Worm (Caenorhabditis elegans) whole organism, dauer: ENCODE results near the gene K08F8.15.

Experiments used
- unc-62 ChIP-seq: sonication (generic microtip); optimal IDR thresholded peaks from 2 replicates; lab custom pipeline; 2017; ENCODE audit warnings: missing biosample characterization, missing genetic modification reagents, missing genetic modification characterization

K08F8.15 gene

DNA sequence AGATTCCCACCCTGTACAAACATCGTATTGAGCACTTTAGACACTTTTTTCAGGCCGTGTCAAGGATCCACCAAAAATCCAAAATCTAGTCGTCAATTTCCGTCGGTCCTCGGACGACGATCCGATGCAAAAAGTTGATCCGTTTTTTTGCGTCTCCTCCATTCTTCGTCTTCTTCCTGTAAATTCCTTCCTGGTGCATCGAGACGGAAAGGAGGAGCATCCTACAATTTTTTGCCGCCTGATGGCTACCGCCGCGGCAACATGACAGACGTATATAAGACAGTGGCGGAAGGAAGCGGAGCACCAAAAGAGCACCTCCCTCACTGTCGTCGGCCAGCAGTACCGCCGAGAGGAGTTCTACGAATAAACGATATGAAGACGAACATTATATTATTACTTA is 34.2 kb downstream of the K08F8.15 start, which contains the start of gene appg-2:
TSS of gene appg-2 (plus strand) at position 301 of the 400 bp plus-strand sequence.
- no peak for TF ChIP-seq unc-62

DNA sequence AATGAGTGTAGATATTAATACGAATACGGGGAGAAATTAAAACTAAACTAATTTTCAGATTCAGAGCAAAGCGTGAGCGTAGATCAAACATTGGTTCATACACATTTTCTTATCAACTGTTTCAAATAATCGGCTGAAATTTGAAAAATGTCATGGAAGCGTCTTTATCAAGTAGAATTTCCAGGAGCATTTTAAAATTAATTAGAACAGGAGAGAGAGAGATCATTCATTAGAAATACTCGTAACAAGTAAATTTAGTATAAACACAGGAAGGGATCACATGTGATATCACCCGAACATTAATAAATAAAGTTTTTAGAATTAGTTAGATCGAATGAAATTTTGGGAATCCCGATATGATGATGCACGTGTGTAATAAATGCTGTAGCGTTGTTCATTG is 40.3 kb downstream of the K08F8.15 start, which contains the start of gene pho-13:
TSS of gene pho-13 (minus strand) at position 101 of the 400 bp plus-strand sequence.
- no peak for TF ChIP-seq unc-62

DNA sequence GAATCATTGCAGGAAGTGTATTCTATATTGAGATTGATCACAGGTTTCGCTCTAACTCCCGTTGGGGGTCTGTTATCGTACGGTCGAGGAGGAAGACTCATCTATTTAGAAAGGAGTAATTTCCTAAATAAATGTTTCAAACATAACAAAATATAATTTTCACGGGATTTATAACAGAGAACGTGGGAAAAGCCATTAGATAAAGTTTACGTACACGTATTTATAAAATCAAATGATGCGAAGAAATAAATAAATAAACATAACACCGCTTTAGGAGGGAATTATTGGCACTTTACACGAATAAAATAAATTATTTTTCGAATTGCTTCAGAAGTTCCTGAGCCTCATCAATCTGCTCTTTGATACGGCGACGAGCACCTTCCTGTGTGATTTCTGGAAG is 41.9 kb downstream of the K08F8.15 start, which contains the start of gene F07H5.10:
TSS of gene F07H5.10 (minus strand) at position 101 of the 400 bp plus-strand sequence.
- TF ChIP-seq unc-62, result no peak

DNA sequence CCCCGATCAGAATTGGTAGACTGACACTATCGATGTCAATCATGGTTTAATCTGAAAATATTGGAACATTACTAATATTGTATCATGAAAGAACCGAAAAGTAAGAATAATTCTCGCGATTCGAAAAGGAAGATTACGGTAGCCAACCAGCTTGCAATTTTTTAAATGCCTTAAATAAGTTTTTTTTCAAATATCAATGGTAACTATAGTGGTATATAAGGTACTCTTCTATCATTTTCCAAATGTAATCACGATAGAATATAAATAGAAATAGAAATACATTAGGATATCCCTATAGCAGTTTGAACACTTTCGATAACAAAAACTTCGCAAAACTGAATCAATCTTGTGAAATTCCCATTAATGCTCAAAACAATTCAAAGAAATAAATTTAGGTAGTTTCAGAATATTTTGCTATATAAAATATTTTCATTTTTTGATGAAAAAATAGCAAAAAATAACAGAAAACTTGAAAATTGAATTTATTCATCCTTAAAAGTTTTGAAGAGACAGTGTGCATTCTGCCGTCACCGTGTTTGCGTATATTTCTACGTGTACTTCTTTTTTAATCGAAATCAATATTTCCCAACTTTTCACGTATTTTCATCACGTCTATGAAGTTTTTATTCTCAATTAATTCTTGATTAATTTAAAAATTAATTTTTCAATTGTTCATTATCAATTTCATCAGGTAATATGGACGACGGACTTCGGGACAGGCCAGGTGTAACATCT is 44.2 kb downstream of the K08F8.15 start, which contains the start of the genes F46C5.9 and rer-1:
TSS of gene F46C5.9 (minus strand) at position 51 of the 735 bp plus-strand sequence.
TSS of gene rer-1 (plus strand) at position 692 of the 735 bp plus-strand sequence.
- no peak for TF ChIP-seq unc-62

DNA sequence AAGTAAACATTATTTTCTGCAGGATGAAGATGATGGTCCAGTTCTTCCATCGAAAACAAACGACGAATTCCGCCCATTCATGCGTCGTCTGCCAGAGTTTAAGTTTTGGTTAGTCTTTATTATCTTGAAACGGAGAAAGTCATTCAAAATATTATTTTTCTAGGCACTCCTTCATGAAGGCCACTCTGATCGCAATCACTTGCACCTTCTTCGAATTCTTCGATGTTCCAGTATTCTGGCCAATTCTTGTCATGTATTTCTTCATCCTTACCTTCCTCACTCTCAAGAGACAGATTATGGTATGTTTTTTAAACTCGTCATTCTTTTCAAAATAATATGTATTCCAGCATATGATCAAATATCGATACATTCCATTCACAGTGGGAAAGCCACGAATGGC is 45.2 kb downstream of the K08F8.15 start:
- TF ChIP-seq unc-62, result no peak

DNA sequence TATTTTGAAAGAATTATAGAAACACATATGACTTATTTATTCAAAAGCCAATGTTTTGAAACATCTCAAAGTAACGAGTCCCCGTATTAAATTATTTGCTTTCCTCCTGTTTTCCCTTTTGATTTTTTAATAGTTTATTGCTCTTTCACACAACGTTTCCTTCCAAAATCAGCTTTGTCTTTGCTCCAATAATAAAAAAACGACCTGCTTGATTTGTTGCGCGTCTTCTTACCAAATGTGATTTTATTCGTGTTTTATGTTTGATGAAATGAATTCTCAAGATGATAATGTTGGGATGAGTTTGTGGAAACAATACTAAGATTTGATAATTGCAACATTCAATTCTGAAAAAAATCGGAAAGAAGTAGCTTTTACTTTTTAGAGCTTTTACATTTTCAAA is 45.7 kb downstream of the K08F8.15 start:
- no peak for TF ChIP-seq unc-62

DNA sequence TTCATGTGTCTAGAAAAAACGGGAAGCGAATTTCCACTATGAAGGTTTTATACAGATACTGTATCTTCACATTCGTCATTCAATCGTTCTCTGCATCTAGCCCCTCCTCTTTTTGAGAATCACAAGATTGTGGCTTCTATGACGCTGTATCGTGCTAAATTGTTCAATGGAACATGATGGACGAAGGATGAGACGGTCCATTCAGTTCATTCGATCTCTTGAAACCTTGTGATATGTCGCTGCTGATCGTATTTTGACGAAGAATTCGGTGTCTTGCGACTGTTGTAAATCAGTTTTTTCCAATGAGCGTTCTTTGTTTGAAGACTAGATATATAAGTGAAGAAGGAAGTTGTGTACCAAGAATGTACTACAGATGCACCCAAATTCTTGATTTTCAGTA is 47.0 kb downstream of the K08F8.15 start:
- no peak for TF ChIP-seq unc-62

DNA sequence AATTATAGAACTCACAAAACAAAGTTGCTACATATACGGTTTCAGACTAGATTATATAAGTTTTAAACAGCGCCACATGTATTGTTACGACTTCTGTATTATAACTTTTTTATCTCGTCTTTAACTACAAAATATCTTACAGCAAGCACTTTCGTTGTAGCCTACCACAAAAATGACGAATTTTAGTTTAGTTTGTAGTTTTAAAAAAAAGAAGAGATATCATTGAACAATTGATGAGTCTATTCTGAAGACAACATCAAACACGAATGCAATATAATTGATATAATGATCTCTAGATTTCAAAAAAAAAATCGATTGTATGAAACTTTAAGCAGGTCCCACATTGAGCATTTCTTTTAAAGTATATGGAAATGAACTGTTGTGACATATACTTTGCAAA is 47.6 kb downstream of the K08F8.15 start:
- TF ChIP-seq unc-62, result no peak
